Worm (Caenorhabditis elegans) whole organism, L4 larva: ENCODE measurements around the gene idpb-5.

ENCODE experiments used
- D1046.2 ChIP-seq: fragments of 200-800 bp; sonication (Bioruptor generic); IDR thresholded peaks from 2 replicates; pipeline ENCODE4 v1.3.6; 2022; ENCODE audit warnings: missing genetic modification characterization, missing compliant biosample characterization
- R02D3.7 ChIP-seq: fragments of 150-350 bp; sonication (generic microtip); optimal IDR thresholded peaks from 3 replicates; lab custom pipeline; 2014; ENCODE audit warnings: missing biosample characterization, missing genetic modification characterization
- T20F7.1 ChIP-seq: fragments of 200-800 bp; sonication (Bioruptor generic); optimal IDR thresholded peaks from 2 replicates; lab custom pipeline; 2018; ENCODE audit warnings: mild to moderate bottlenecking, missing genetic modification characterization, missing compliant biosample characterization
- T26A8.4 ChIP-seq: fragments of 200-800 bp; sonication (Bioruptor generic); IDR thresholded peaks from 2 replicates; pipeline ENCODE4 v1.3.6; 2022; ENCODE audit warnings: missing genetic modification characterization, missing compliant biosample characterization
- Y105C5A.15 ChIP-seq: fragments of 200-800 bp; sonication (Bioruptor generic); IDR thresholded peaks from 2 replicates; pipeline ENCODE4 v1.3.6; 2022; ENCODE audit warnings: missing genetic modification characterization, missing compliant biosample characterization
- Y75B8A.6 ChIP-seq: fragments of 200-800 bp; sonication (Bioruptor generic); IDR thresholded peaks from 2 replicates; pipeline ENCODE4 v1.3.6; 2022; ENCODE audit warnings: missing genetic modification reagents, missing genetic modification characterization, missing compliant biosample characterization
- aha-1 ChIP-seq: fragments of 150-350 bp; peaks from one replicate; lab custom pipeline; 2014; ENCODE audit warnings: missing biosample characterization, missing genetic modification characterization
- arid-1 ChIP-seq: fragments of 200-800 bp; sonication (Bioruptor generic); conservative IDR thresholded peaks from 2 replicates; pipeline ENCODE4 v1.3.6; 2022; ENCODE audit warnings: missing genetic modification reagents, missing genetic modification characterization, missing compliant biosample characterization
- attf-4 ChIP-seq: sonication (generic microtip); optimal IDR thresholded peaks from 3 replicates; lab custom pipeline; 2017; ENCODE audit warnings: missing biosample characterization, missing genetic modification characterization
- ceh-62 ChIP-seq: sonication (generic microtip); optimal IDR thresholded peaks from 2 replicates; lab custom pipeline; 2017; ENCODE audit warnings: missing biosample characterization, missing genetic modification characterization
- ceh-82 ChIP-seq: sonication (generic microtip); optimal IDR thresholded peaks from 2 replicates; lab custom pipeline; 2017; ENCODE audit warnings: missing biosample characterization, missing genetic modification characterization
- cey-2 ChIP-seq: sonication (generic microtip); optimal IDR thresholded peaks from 3 replicates; lab custom pipeline; 2017; ENCODE audit warnings: missing genetic modification characterization, mild to moderate bottlenecking, missing compliant biosample characterization, antibody characterized with exemption, borderline replicate concordance; ENCODE audit not compliant: insufficient read depth
- daf-12 ChIP-seq: fragments of 150-350 bp; optimal IDR thresholded peaks from 2 replicates; lab custom pipeline; 2014; ENCODE audit warnings: missing biosample characterization, missing genetic modification reagents, missing genetic modification characterization
- dmd-6 ChIP-seq: fragments of 200-800 bp; sonication (Bioruptor generic); IDR thresholded peaks from 2 replicates; pipeline ENCODE4 v1.3.6; 2022; ENCODE audit warnings: missing genetic modification reagents, missing genetic modification characterization, missing compliant biosample characterization
- dmd-9 ChIP-seq: fragments of 200-800 bp; sonication (Bioruptor generic); IDR thresholded peaks from 2 replicates; pipeline ENCODE4 v1.3.6; 2022; ENCODE audit warnings: missing genetic modification reagents, missing genetic modification characterization, missing compliant biosample characterization
- dpl-1 ChIP-seq: fragments of 150-350 bp; optimal IDR thresholded peaks from 2 replicates; lab custom pipeline; 2014; ENCODE audit warnings: missing biosample characterization, missing genetic modification reagents, missing genetic modification characterization
- egl-27 ChIP-seq: sonication (generic microtip); optimal IDR thresholded peaks from 3 replicates; lab custom pipeline; 2017; ENCODE audit warnings: missing biosample characterization, missing genetic modification reagents, missing genetic modification characterization
- egl-43 ChIP-seq: fragments of 200-800 bp; sonication (Bioruptor generic); IDR thresholded peaks from 2 replicates; pipeline ENCODE4 v1.3.6; 2022; ENCODE audit warnings: missing genetic modification reagents, missing genetic modification characterization, missing compliant biosample characterization
- hif-1 ChIP-seq, 2 experiments: sonication (generic microtip); optimal IDR thresholded peaks; 2 replicates each; lab custom pipeline; 2016 to 2017; ENCODE audit warnings: missing compliant biosample characterization in 2 of 2, missing genetic modification characterization in 2 of 2, missing genetic modification reagents in 2 of 2, missing genotype in 2 of 2, mild to moderate bottlenecking in 1 of 2
- hlh-11 ChIP-seq: fragments of 200-800 bp; sonication (Bioruptor generic); optimal IDR thresholded peaks from 2 replicates; lab custom pipeline; 2018; ENCODE audit warnings: mild to moderate bottlenecking, missing genetic modification characterization, missing compliant biosample characterization
- hlh-30 ChIP-seq: sonication (generic microtip); optimal IDR thresholded peaks from 2 replicates; lab custom pipeline; 2017; ENCODE audit warnings: antibody characterized with exemption, mild to moderate bottlenecking, missing genetic modification characterization, missing compliant biosample characterization; ENCODE audit not compliant: insufficient read depth
- jun-1 ChIP-seq: fragments of 150-350 bp; optimal IDR thresholded peaks from 2 replicates; lab custom pipeline; 2014; ENCODE audit warnings: missing biosample characterization, missing genetic modification reagents, missing genetic modification characterization
- lim-7 ChIP-seq: fragments of 200-800 bp; sonication (Bioruptor generic); IDR thresholded peaks from 2 replicates; pipeline ENCODE4 v1.3.6; 2022; ENCODE audit warnings: missing genetic modification characterization, missing compliant biosample characterization
- lin-1 ChIP-seq: fragments of 200-800 bp; sonication (Bioruptor generic); IDR thresholded peaks from 2 replicates; pipeline ENCODE4 v1.3.6; 2022; ENCODE audit warnings: missing genetic modification reagents, missing genetic modification characterization, missing compliant biosample characterization
- lin-15B ChIP-seq: fragments of 150-350 bp; sonication (generic microtip); optimal IDR thresholded peaks from 3 replicates; lab custom pipeline; 2014; ENCODE audit warnings: missing biosample characterization, missing genetic modification characterization
- lin-29 ChIP-seq: fragments of 200-800 bp; sonication (Bioruptor generic); IDR thresholded peaks from 2 replicates; pipeline ENCODE4 v1.3.6; 2022; ENCODE audit warnings: missing genetic modification reagents, missing genetic modification characterization, missing compliant biosample characterization
- lin-38 ChIP-seq: fragments of 200-800 bp; sonication (Bioruptor generic); IDR thresholded peaks from 2 replicates; pipeline ENCODE4 v1.3.6; 2022; ENCODE audit warnings: missing genetic modification reagents, missing genetic modification characterization, missing compliant biosample characterization
- madf-9 ChIP-seq: fragments of 200-800 bp; sonication (Bioruptor generic); conservative IDR thresholded peaks from 2 replicates; pipeline ENCODE4 v1.3.6; 2022; ENCODE audit warnings: missing genetic modification reagents, missing genetic modification characterization, missing compliant biosample characterization
- mes-2 ChIP-seq: sonication (generic microtip); optimal IDR thresholded peaks from 2 replicates; lab custom pipeline; 2016; ENCODE audit warnings: missing genotype, mild to moderate bottlenecking, missing genetic modification characterization, missing compliant biosample characterization; ENCODE audit not compliant: poor library complexity, severe bottlenecking
- nhr-10 ChIP-seq: fragments of 150-350 bp; optimal IDR thresholded peaks from 2 replicates; lab custom pipeline; 2014; ENCODE audit warnings: missing biosample characterization, missing genetic modification characterization
- nhr-102 ChIP-seq: sonication (generic microtip); optimal IDR thresholded peaks from 2 replicates; lab custom pipeline; 2016; ENCODE audit warnings: mild to moderate bottlenecking, missing genetic modification characterization, moderate library complexity, missing compliant biosample characterization
- nhr-41 ChIP-seq: fragments of 200-800 bp; sonication (Bioruptor generic); IDR thresholded peaks from 2 replicates; pipeline ENCODE4 v1.3.6; 2022; ENCODE audit warnings: missing genetic modification reagents, missing genetic modification characterization, missing compliant biosample characterization
- nhr-48 ChIP-seq: sonication (generic microtip); optimal IDR thresholded peaks from 2 replicates; lab custom pipeline; 2016; ENCODE audit warnings: mild to moderate bottlenecking, missing genetic modification characterization, missing compliant biosample characterization
- nhr-76 ChIP-seq: fragments of 150-350 bp; optimal IDR thresholded peaks from 2 replicates; lab custom pipeline; 2014; ENCODE audit warnings: missing biosample characterization, missing genetic modification characterization
- pha-4 ChIP-seq, 2 experiments: fragments of 150-350 bp in 1 of 2; fragments of 200-800 bp in 1 of 2; sonication (Bioruptor generic) in 1 of 2; IDR thresholded peaks in 1 of 2; optimal IDR thresholded peaks in 1 of 2; 2 replicates each; pipeline versions ENCODE4 v1.3.6 to Lab custom; 2014 to 2022; ENCODE audit warnings: missing genetic modification characterization in 2 of 2, missing genetic modification reagents in 2 of 2, missing biosample characterization in 1 of 2, missing compliant biosample characterization in 1 of 2
- sdz-12 ChIP-seq: fragments of 200-800 bp; sonication (Bioruptor generic); optimal IDR thresholded peaks from 2 replicates; lab custom pipeline; 2018; ENCODE audit warnings: mild to moderate bottlenecking, missing genetic modification characterization, missing compliant biosample characterization
- snpc-4 ChIP-seq: fragments of 150-350 bp; optimal IDR thresholded peaks from 2 replicates; lab custom pipeline; 2014; ENCODE audit warnings: missing biosample characterization, missing genetic modification characterization
- spr-1 ChIP-seq: sonication (generic microtip); optimal IDR thresholded peaks from 2 replicates; lab custom pipeline; 2016; ENCODE audit warnings: mild to moderate bottlenecking, missing genetic modification characterization, missing compliant biosample characterization
- tra-1 ChIP-seq: fragments of 200-800 bp; sonication (Bioruptor generic); IDR thresholded peaks from 2 replicates; pipeline ENCODE4 v1.3.6; 2022; ENCODE audit warnings: missing genetic modification reagents, missing genetic modification characterization, missing compliant biosample characterization
- unc-62 ChIP-seq, 3 experiments: fragments of 150-350 bp in 1 of 3; sonication (generic microtip); optimal IDR thresholded peaks in 2 of 3; peaks in 1 of 3; 1 replicate in 1 of 3; 2 replicates in 2 of 3; lab custom pipeline; 2014 to 2017; ENCODE audit warnings: missing biosample characterization in 3 of 3, missing genetic modification characterization in 3 of 3, missing genetic modification reagents in 3 of 3, missing genotype in 1 of 3
- vab-7 ChIP-seq: fragments of 200-800 bp; sonication (Bioruptor generic); IDR thresholded peaks from 2 replicates; pipeline ENCODE4 v1.3.6; 2022; ENCODE audit warnings: missing genetic modification reagents, missing genetic modification characterization, missing compliant biosample characterization
- zfp-2 ChIP-seq: sonication (generic microtip); optimal IDR thresholded peaks from 2 replicates; lab custom pipeline; 2016; ENCODE audit warnings: mild to moderate bottlenecking, missing genetic modification characterization, missing compliant biosample characterization
- zip-11 ChIP-seq: fragments of 200-800 bp; sonication (Bioruptor generic); IDR thresholded peaks from 2 replicates; pipeline ENCODE4 v1.3.6; 2022; ENCODE audit warnings: missing genetic modification characterization, missing compliant biosample characterization
- zip-2 ChIP-seq: fragments of 150-350 bp; optimal IDR thresholded peaks from 2 replicates; lab custom pipeline; 2014; ENCODE audit warnings: missing biosample characterization, missing genetic modification characterization

idpb-5 gene

ce11 chrV:11809935-11810334 lies 29.4 kb upstream of the idpb-5 start:
- TF ChIP-seq aha-1 (peak; percentile 77), ceh-82 (tag; lab: Kevin White, UChicago) (no peak), lin-38 (GFP tag; lab: Robert Waterston, UW) (no peak), egl-43 (GFP tag; lab: Robert Waterston, UW) (no peak), nhr-10 (no peak), D1046.2 (GFP tag; lab: Robert Waterston, UW) (no peak)
- TF ChIP-seq, all 104 proteins: peak for 1

ce11 chrV:11811921-11812320 lies 27.4 kb upstream of the idpb-5 start, which contains the start of gene D2023.3:
TSS of gene D2023.3 (minus strand) at chrV:11812021.
- TF ChIP-seq unc-62 (GFP tag; optimal IDR thresholded peaks at IDR 0.05 in 1 of 2; lab: Kevin White, UChicago) (peak in 1 of 2 experiments; percentile 72), unc-62 (tag; optimal IDR thresholded peaks at IDR 0.05; lab: Kevin White, UChicago) (no peak), nhr-76 (tag; lab: Kevin White, UChicago) (no peak)

- TF ChIP-seq daf-12 (no peak), sdz-12 (GFP tag; lab: Kevin White, UChicago) (no peak), hif-1 (tag; optimal IDR thresholded peaks at IDR 0.05; lab: Kevin White, UChicago) (no peak), egl-27 (no peak), lin-29 (GFP tag; lab: Robert Waterston, UW) (no peak), vab-7 (no peak), mes-2 (no peak), nhr-41 (GFP tag; lab: Robert Waterston, UW) (no peak), ceh-62 (tag; lab: Kevin White, UChicago) (no peak), dmd-9 (GFP tag; lab: Robert Waterston, UW) (no peak), dmd-6 (no peak), snpc-4 (tag; lab: Kevin White, UChicago) (no peak), nhr-48 (tag; lab: Kevin White, UChicago) (no peak), cey-2 (tag; lab: Kevin White, UChicago) (no peak), madf-9 (GFP tag; lab: Robert Waterston, UW) (no peak), nhr-76 (tag; lab: Kevin White, UChicago) (no peak), T26A8.4 (GFP tag; lab: Robert Waterston, UW) (no peak), zip-11 (no peak), lin-15B (tag; lab: Kevin White, UChicago) (no peak), pha-4 (GFP tag; IDR thresholded peaks at IDR 0.05; lab: Robert Waterston, UW) (no peak), pha-4 (tag; optimal IDR thresholded peaks at IDR 0.05; lab: Kevin White, UChicago) (no peak)
Observed at ce11 chrV:11815566-11815965, 23.8 kb upstream of the idpb-5 start.

ce11 chrV:11817263-11817726 lies 22.0 kb upstream of the idpb-5 start:
- TF ChIP-seq zfp-2, result no peak
- no peak for TF ChIP-seq nhr-10
- 0 out of 2 replicates have a peak, but pooled peaks have one; percentile 10 for TF ChIP-seq lim-7 (GFP tag; lab: Robert Waterston, UW)
- TF ChIP-seq hlh-30 (tag; lab: Kevin White, UChicago), result no peak
- TF ChIP-seq lin-1 (GFP tag; lab: Robert Waterston, UW), result no peak
- peak; percentile 4 for TF ChIP-seq hlh-11 (tag; lab: Kevin White, UChicago)
- 0 out of 2 replicates have a peak, but pooled peaks have one; percentile 59 for TF ChIP-seq Y105C5A.15 (GFP tag; lab: Robert Waterston, UW)
- no peak for TF ChIP-seq attf-4 (tag; lab: Kevin White, UChicago)
- peak; percentile 7; the same call in 1 of the 2 replicates for TF ChIP-seq Y75B8A.6 (GFP tag; lab: Robert Waterston, UW)
- TF ChIP-seq D1046.2 (GFP tag; lab: Robert Waterston, UW), result peak; percentile 69; the same call in 1 of the 2 replicates
- no peak for TF ChIP-seq jun-1 (tag; lab: Kevin White, UChicago)
- TF ChIP-seq unc-62 (GFP tag; optimal IDR thresholded peaks at IDR 0.05 in 1 of 2; lab: Kevin White, UChicago), result no peak
- no peak for TF ChIP-seq unc-62 (tag; optimal IDR thresholded peaks at IDR 0.05; lab: Kevin White, UChicago)
- no peak for TF ChIP-seq T20F7.1
- no peak for TF ChIP-seq R02D3.7 (tag; lab: Kevin White, UChicago)
- TF ChIP-seq spr-1 (tag; lab: Kevin White, UChicago), result no peak
- peak; percentile 63 for TF ChIP-seq lin-38 (GFP tag; lab: Robert Waterston, UW)
- TF ChIP-seq hif-1 (tag; optimal IDR thresholded peaks at IDR 0.05; lab: Kevin White, UChicago), result peak in 1 of 2 experiments; percentile 11
- TF ChIP-seq arid-1 (GFP tag; lab: Robert Waterston, UW), result peak; percentile 67
- TF ChIP-seq pha-4 (GFP tag; IDR thresholded peaks at IDR 0.05; lab: Robert Waterston, UW), result peak; percentile 72; the same call in 1 of the 2 replicates
- no peak for TF ChIP-seq pha-4 (tag; optimal IDR thresholded peaks at IDR 0.05; lab: Kevin White, UChicago)
- TF ChIP-seq nhr-102 (tag; lab: Kevin White, UChicago), result peak; percentile 55
- TF ChIP-seq tra-1, result no peak
- TF ChIP-seq daf-12, result no peak
- TF ChIP-seq dpl-1, result no peak
- no peak for TF ChIP-seq zip-2 (tag; lab: Kevin White, UChicago)
